In the genomic region with DNA sequence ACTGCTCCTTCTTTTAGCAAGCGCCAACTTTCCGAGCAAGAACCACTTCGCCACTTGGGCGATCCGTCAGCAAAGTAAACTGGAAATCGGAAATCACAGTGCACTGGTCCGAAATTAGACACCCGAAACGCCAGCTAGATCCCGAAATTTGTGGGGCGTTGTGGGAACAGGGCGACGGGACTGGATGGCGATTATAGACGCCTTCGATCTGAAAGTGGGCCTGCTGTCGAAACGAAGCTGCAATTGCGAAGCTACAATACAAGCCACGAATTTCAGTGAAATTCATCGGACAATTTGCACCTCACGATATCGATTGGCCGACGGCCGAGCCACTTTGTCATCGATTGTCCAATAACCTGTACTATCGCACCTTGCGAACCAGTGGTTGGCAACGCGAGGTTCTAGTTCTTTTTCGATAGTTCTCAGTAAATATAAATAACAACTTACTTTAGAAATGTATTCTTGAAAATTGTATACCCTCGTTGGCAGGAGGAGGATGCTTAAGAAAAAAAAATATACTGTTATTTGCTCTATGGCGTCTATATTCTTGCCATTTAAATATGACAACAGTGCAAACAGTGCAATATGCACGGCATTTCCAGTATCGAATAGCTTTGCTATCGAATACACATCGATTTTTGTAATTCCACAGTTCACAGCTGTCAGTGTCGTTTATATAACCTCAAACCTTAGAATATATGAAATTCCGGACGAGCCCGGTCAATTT, we compare ENCODE assay signal across 1 fruit fly cellular context.
A peak's percentile ranks its signal among the peaks of the same experiment; 100 is the strongest.
TF ChIP-seq lines count a peak whose summit lies in the region.

Gene hop, minus strand, starts transcription at position 316 of the 727 bp plus-strand sequence.
Gene Tim8, plus strand, starts transcription at position 663 of the 727 bp plus-strand sequence.

TF ChIP-seq in whole organism, embryonic, 481 proteins besides CTCF, POLR2A, EP300 and RAD21 (continued from another document and continues in another):
- TF ChIP-seq BEAF-32 (GFP tag; optimal IDR thresholded peaks at IDR 0.05; lab: Kevin White, UChicago) (peak; percentile 91), zf30C (GFP tag; optimal IDR thresholded peaks at IDR 0.05; lab: Kevin White, UChicago) (no peak), CG12659 (GFP tag; optimal IDR thresholded peaks at IDR 0.05; lab: Kevin White, UChicago) (peak; percentile 66), E2f2 (GFP tag; IDR thresholded peaks at IDR 0.05; lab: Robert Waterston, UW) (peak; percentile 52), Dp (GFP tag; optimal IDR thresholded peaks at IDR 0.05; lab: Kevin White, UChicago) (peak; percentile 44), gfzf (GFP tag; optimal IDR thresholded peaks at IDR 0.05; lab: Kevin White, UChicago) (peak; percentile 33), CG12744 (GFP tag; optimal IDR thresholded peaks at IDR 0.05; lab: Kevin White, UChicago) (no peak), bigmax (GFP tag; optimal IDR thresholded peaks at IDR 0.05; lab: Kevin White, UChicago) (peak; percentile 94), CG17186 (GFP tag; optimal IDR thresholded peaks at IDR 0.05; lab: Kevin White, UChicago) (peak; percentile 50), CG34224 (GFP tag; IDR thresholded peaks at IDR 0.05; lab: Robert Waterston, UW; ENCODE audit: partially characterized antibody) (peak; percentile 83), crp (GFP tag; optimal IDR thresholded peaks at IDR 0.05; lab: Kevin White, UChicago) (peak in 1 of 2 experiments; percentile 74), stwl (tag; optimal IDR thresholded peaks at IDR 0.05; lab: Kevin White, UChicago) (peak; percentile 51), Dll (GFP tag; IDR thresholded peaks at IDR 0.05; lab: Robert Waterston, UW; ENCODE audit: partially characterized antibody) (peak; percentile 87), CG17328 (GFP tag; IDR thresholded peaks at IDR 0.05; lab: Robert Waterston, UW) (no peak), H15 (GFP tag; IDR thresholded peaks at IDR 0.05; lab: Robert Waterston, UW) (no peak), MTF-1 (GFP tag; optimal IDR thresholded peaks at IDR 0.05; lab: Kevin White, UChicago; ENCODE audit: borderline replicate concordance) (no peak), vnd (GFP tag; IDR thresholded peaks at IDR 0.05; lab: Robert Waterston, UW; ENCODE audit: partially characterized antibody) (peak; percentile 92), insv (GFP tag; optimal IDR thresholded peaks at IDR 0.05; lab: Kevin White, UChicago) (peak in 1 of 2 experiments; percentile 75), eve (GFP tag; optimal IDR thresholded peaks at IDR 0.05; lab: Kevin White, UChicago) (no peak), CG11696 (GFP tag; IDR thresholded peaks at IDR 0.05; lab: Robert Waterston, UW) (no peak), Scr (GFP tag; IDR thresholded peaks at IDR 0.05; lab: Robert Waterston, UW; ENCODE audit: partially characterized antibody) (peak; percentile 91), CG42726 (GFP tag; IDR thresholded peaks at IDR 0.05; lab: Robert Waterston, UW; ENCODE audit: partially characterized antibody) (peak; percentile 71; the same call in 1 of the 2 replicates), grau (tag; optimal IDR thresholded peaks at IDR 0.05; lab: Kevin White, UChicago) (no peak), D19A (tag; optimal IDR thresholded peaks at IDR 0.05; lab: Kevin White, UChicago) (no peak), CG5180 (GFP tag; optimal IDR thresholded peaks at IDR 0.05; lab: Kevin White, UChicago) (no peak), esg (GFP tag; conservative IDR thresholded peaks at IDR 0.05; lab: Robert Waterston, UW) (no peak), Doc3 (GFP tag; IDR thresholded peaks at IDR 0.05; lab: Robert Waterston, UW; ENCODE audit: partially characterized antibody) (peak; percentile 66; the same call in 2 of the 3 replicates), YL-1 (GFP tag; optimal IDR thresholded peaks at IDR 0.05; lab: Kevin White, UChicago) (peak; percentile 32), MBD-R2 (GFP tag; IDR thresholded peaks at IDR 0.05; lab: Robert Waterston, UW) (peak; percentile 24; the same call in 1 of the 2 replicates), CG14860 (GFP tag; IDR thresholded peaks at IDR 0.05; lab: Robert Waterston, UW; ENCODE audit: partially characterized antibody) (peak; percentile 92), otp (GFP tag; IDR thresholded peaks at IDR 0.05; lab: Robert Waterston, UW) (no peak), CG6791 (GFP tag; IDR thresholded peaks at IDR 0.05; lab: Robert Waterston, UW; ENCODE audit: partially characterized antibody) (peak; percentile 86), CG2129 (GFP tag; IDR thresholded peaks at IDR 0.05; lab: Robert Waterston, UW; ENCODE audit: partially characterized antibody) (peak; percentile 65), dm (GFP tag; optimal IDR thresholded peaks at IDR 0.05; lab: Kevin White, UChicago) (peak; percentile 46), Pdp1 (GFP tag; optimal IDR thresholded peaks at IDR 0.05; lab: Kevin White, UChicago) (peak in 1 of 2 experiments; percentile 92), Ets65A (GFP tag; lab: Kevin White, UChicago) (peak; percentile 59), zen2 (GFP tag; IDR thresholded peaks at IDR 0.05; lab: Robert Waterston, UW; ENCODE audit: partially characterized antibody) (peak; percentile 77), CG10565 (GFP tag; optimal IDR thresholded peaks at IDR 0.05; lab: Kevin White, UChicago) (no peak), trem (tag; optimal IDR thresholded peaks at IDR 0.05; lab: Kevin White, UChicago) (peak; percentile 32), CG3281 (GFP tag; optimal IDR thresholded peaks at IDR 0.05; lab: Kevin White, UChicago) (no peak), sd (tag; optimal IDR thresholded peaks at IDR 0.05; lab: Kevin White, UChicago) (peak; percentile 82), CG3065 (GFP tag; optimal IDR thresholded peaks at IDR 0.05; lab: Kevin White, UChicago) (no peak), CG8924 (tag; optimal IDR thresholded peaks at IDR 0.05; lab: Kevin White, UChicago) (no peak), phol (tag; optimal IDR thresholded peaks at IDR 0.05; lab: Kevin White, UChicago) (peak; percentile 5), pzg (GFP tag; optimal IDR thresholded peaks at IDR 0.05; lab: Kevin White, UChicago) (peak; percentile 75), Ets97D (GFP tag; optimal IDR thresholded peaks at IDR 0.05; lab: Kevin White, UChicago) (peak; percentile 52), zfh1 (GFP tag; IDR thresholded peaks at IDR 0.05; lab: Robert Waterston, UW) (no peak), CG7963 (GFP tag; IDR thresholded peaks at IDR 0.05; lab: Robert Waterston, UW; ENCODE audit: partially characterized antibody) (peak; percentile 93), Nf-YC (tag; optimal IDR thresholded peaks at IDR 0.05; lab: Kevin White, UChicago) (peak; percentile 45), Sry-δ (GFP tag; optimal IDR thresholded peaks at IDR 0.05; lab: Kevin White, UChicago) (peak; percentile 77), lbe (GFP tag; optimal IDR thresholded peaks at IDR 0.05; lab: Kevin White, UChicago) (no peak), CG10209 (GFP tag; optimal IDR thresholded peaks at IDR 0.05; lab: Kevin White, UChicago) (no peak), sqz (GFP tag; optimal IDR thresholded peaks at IDR 0.05; lab: Kevin White, UChicago) (no peak), CG8765 (GFP tag; IDR thresholded peaks at IDR 0.05; lab: Robert Waterston, UW) (no peak), tna (GFP tag; IDR thresholded peaks at IDR 0.05; lab: Robert Waterston, UW; ENCODE audit: partially characterized antibody) (peak; percentile 87), CG3995 (GFP tag; optimal IDR thresholded peaks at IDR 0.05; lab: Kevin White, UChicago) (peak; percentile 73), MESR4 (GFP tag; optimal IDR thresholded peaks at IDR 0.05; lab: Kevin White, UChicago) (peak; percentile 87), Max (GFP tag; optimal IDR thresholded peaks at IDR 0.05; lab: Kevin White, UChicago) (no peak), CG16779 (GFP tag; IDR thresholded peaks at IDR 0.05; lab: Robert Waterston, UW) (no peak), CG9215 (GFP tag; IDR thresholded peaks at IDR 0.05; lab: Robert Waterston, UW) (no peak), HmgZ (tag; optimal IDR thresholded peaks at IDR 0.05; lab: Kevin White, UChicago) (no peak), CG9817 (tag; optimal IDR thresholded peaks at IDR 0.05; lab: Kevin White, UChicago) (no peak), bab2 (GFP tag; optimal IDR thresholded peaks at IDR 0.05; lab: Kevin White, UChicago) (no peak), nerfin-2 (GFP tag; IDR thresholded peaks at IDR 0.05; lab: Robert Waterston, UW; ENCODE audit: partially characterized antibody) (peak; percentile 93), mld (GFP tag; IDR thresholded peaks at IDR 0.05; lab: Robert Waterston, UW; ENCODE audit: partially characterized antibody) (peak; percentile 85), CG18476 (GFP tag; optimal IDR thresholded peaks at IDR 0.05; lab: Kevin White, UChicago) (no peak), lilli (GFP tag; optimal IDR thresholded peaks at IDR 0.05; lab: Kevin White, UChicago) (no peak), pho (GFP tag; optimal IDR thresholded peaks at IDR 0.05; lab: Kevin White, UChicago) (peak; percentile 2), dati (GFP tag; IDR thresholded peaks at IDR 0.05; lab: Robert Waterston, UW) (no peak), lola (GFP tag; optimal IDR thresholded peaks at IDR 0.05; lab: Kevin White, UChicago) (peak in 1 of 3 experiments; percentile 5), CG9727 (GFP tag; optimal IDR thresholded peaks at IDR 0.05; lab: Kevin White, UChicago) (peak; percentile 3), CG14710 (tag; optimal IDR thresholded peaks at IDR 0.05; lab: Kevin White, UChicago) (peak; percentile 63), Opbp (GFP tag; IDR thresholded peaks at IDR 0.05; lab: Robert Waterston, UW; ENCODE audit: partially characterized antibody) (peak; percentile 88), NK7.1 (GFP tag; optimal IDR thresholded peaks at IDR 0.05; lab: Kevin White, UChicago) (no peak), ci (GFP tag; IDR thresholded peaks at IDR 0.05; lab: Robert Waterston, UW) (no peak), ham (GFP tag; IDR thresholded peaks at IDR 0.05; lab: Robert Waterston, UW) (no peak), CG7357 (GFP tag; IDR thresholded peaks at IDR 0.05; lab: Robert Waterston, UW) (no peak), inv (GFP tag; IDR thresholded peaks at IDR 0.05; lab: Robert Waterston, UW; ENCODE audit: partially characterized antibody) (peak; percentile 87), ftz-f1 (GFP tag; optimal IDR thresholded peaks at IDR 0.05; lab: Kevin White, UChicago) (no peak), CG4854 (GFP tag; optimal IDR thresholded peaks at IDR 0.05; lab: Kevin White, UChicago) (peak; percentile 89), odd (GFP tag; optimal IDR thresholded peaks at IDR 0.05; lab: Kevin White, UChicago) (no peak), Hmr (GFP tag; optimal IDR thresholded peaks at IDR 0.05; lab: Kevin White, UChicago) (no peak), repo (GFP tag; optimal IDR thresholded peaks at IDR 0.05; lab: Kevin White, UChicago) (no peak), Dref (GFP tag; IDR thresholded peaks at IDR 0.05; lab: Robert Waterston, UW) (peak; percentile 94), CG2678 (tag; optimal IDR thresholded peaks at IDR 0.05; lab: Kevin White, UChicago) (no peak), NC2β (GFP tag; optimal IDR thresholded peaks at IDR 0.05; lab: Kevin White, UChicago) (no peak), chinmo (GFP tag; IDR thresholded peaks at IDR 0.05; lab: Robert Waterston, UW; ENCODE audit: partially characterized antibody) (peak; percentile 95), CG12391 (tag; optimal IDR thresholded peaks at IDR 0.05; lab: Kevin White, UChicago) (peak; percentile 10), CG30020 (tag; optimal IDR thresholded peaks at IDR 0.05; lab: Kevin White, UChicago) (peak; percentile 46), sug (tag; optimal IDR thresholded peaks at IDR 0.05; lab: Kevin White, UChicago) (peak; percentile 35), CG8290 (GFP tag; optimal IDR thresholded peaks at IDR 0.05; lab: Kevin White, UChicago) (no peak), CG8290 (tag; optimal IDR thresholded peaks at IDR 0.05; lab: Kevin White, UChicago) (no peak), CG11723 (GFP tag; optimal IDR thresholded peaks at IDR 0.05; lab: Kevin White, UChicago) (no peak), nmo (GFP tag; optimal IDR thresholded peaks at IDR 0.05; lab: Kevin White, UChicago) (peak; percentile 24), Dbx (GFP tag; IDR thresholded peaks at IDR 0.05; lab: Robert Waterston, UW) (no peak), Tbp (GFP tag; optimal IDR thresholded peaks at IDR 0.05; lab: Kevin White, UChicago) (peak; percentile 69), Med (GFP tag; lab: Kevin White, UChicago) (peak; percentile 67), CG10267 (tag; optimal IDR thresholded peaks at IDR 0.05; lab: Kevin White, UChicago) (peak; percentile 41), CoRest (tag; optimal IDR thresholded peaks at IDR 0.05; lab: Kevin White, UChicago) (peak; percentile 19), vfl (GFP tag; optimal IDR thresholded peaks at IDR 0.05; lab: Kevin White, UChicago) (no peak), hb (GFP tag; IDR thresholded peaks at IDR 0.05; lab: Robert Waterston, UW; ENCODE audit: partially characterized antibody) (peak; percentile 95), bcd (GFP tag; optimal IDR thresholded peaks at IDR 0.05; lab: Kevin White, UChicago) (no peak), CG11093 (GFP tag; IDR thresholded peaks at IDR 0.05; lab: Robert Waterston, UW) (no peak), bbx (GFP tag; IDR thresholded peaks at IDR 0.05; lab: Robert Waterston, UW; ENCODE audit: partially characterized antibody) (peak; percentile 86), CG9797 (GFP tag; optimal IDR thresholded peaks at IDR 0.05; lab: Kevin White, UChicago) (peak; percentile 32), CG6654 (GFP tag; optimal IDR thresholded peaks at IDR 0.05; lab: Kevin White, UChicago) (no peak), ato (GFP tag; IDR thresholded peaks at IDR 0.05; lab: Robert Waterston, UW; ENCODE audit: partially characterized antibody) (peak; percentile 96), cas (GFP tag; IDR thresholded peaks at IDR 0.05; lab: Robert Waterston, UW) (no peak), nom (GFP tag; optimal IDR thresholded peaks at IDR 0.05; lab: Kevin White, UChicago) (no peak), CG18599 (GFP tag; optimal IDR thresholded peaks at IDR 0.05; lab: Kevin White, UChicago) (no peak), CG15514 (GFP tag; optimal IDR thresholded peaks at IDR 0.05; lab: Kevin White, UChicago) (peak; percentile 99), CG11560 (tag; IDR thresholded peaks at IDR 0.05; lab: Robert Waterston, UW) (peak; percentile 98), row (GFP tag; IDR thresholded peaks at IDR 0.05; lab: Robert Waterston, UW) (peak; percentile 53), CG16813 (GFP tag; IDR thresholded peaks at IDR 0.05; lab: Robert Waterston, UW; ENCODE audit: partially characterized antibody) (peak; percentile 95), HLH4C (GFP tag; IDR thresholded peaks at IDR 0.05; lab: Robert Waterston, UW; ENCODE audit: partially characterized antibody) (peak; percentile 97), sens (GFP tag; lab: Kevin White, UChicago) (peak; percentile 71), dan (GFP tag; IDR thresholded peaks at IDR 0.05; lab: Robert Waterston, UW) (no peak), CG10431 (GFP tag; optimal IDR thresholded peaks at IDR 0.05; lab: Kevin White, UChicago) (no peak), CG13287 (GFP tag; IDR thresholded peaks at IDR 0.05; lab: Robert Waterston, UW; ENCODE audit: partially characterized antibody) (peak; percentile 86), CG13775 (GFP tag; optimal IDR thresholded peaks at IDR 0.05; lab: Kevin White, UChicago) (peak; percentile 4)
